Fruit fly (Drosophila melanogaster) whole organism, embryonic: ENCODE measurements around the gene CG6465.

ENCODE experiments used
- BEAF-32 ChIP-seq: fragments of 200-800 bp; sonication (Bioruptor generic); optimal IDR thresholded peaks from 3 replicates; lab custom pipeline; 2017; ENCODE audit warnings: missing biosample characterization, missing genetic modification characterization, mild to moderate bottlenecking, moderate library complexity, missing genetic modification reagents
- C15 ChIP-seq: fragments of 200-800 bp; sonication (Bioruptor generic); IDR thresholded peaks from 3 replicates; pipeline ENCODE4 v1.3.6; 2022; ENCODE audit warnings: missing biosample characterization, missing genetic modification characterization
- CG10543 ChIP-seq: fragments of 200-800 bp; sonication (Bioruptor generic); optimal IDR thresholded peaks from 3 replicates; lab custom pipeline; 2017; ENCODE audit warnings: missing biosample characterization, mild to moderate bottlenecking, missing genetic modification characterization, moderate library complexity
- CG11456 ChIP-seq: fragments of 200-800 bp; sonication (Bioruptor generic); IDR thresholded peaks from 3 replicates; pipeline ENCODE4 v1.3.6; 2022; ENCODE audit warnings: missing biosample characterization, missing genetic modification characterization
- CG11560 ChIP-seq: fragments of 200-800 bp; sonication (Bioruptor generic); IDR thresholded peaks from 3 replicates; pipeline ENCODE4 v1.3.6; 2022; ENCODE audit warnings: missing biosample characterization, missing genetic modification characterization
- CG12071 ChIP-seq: fragments of 200-800 bp; sonication (Bioruptor generic); optimal IDR thresholded peaks from 3 replicates; lab custom pipeline; 2018; ENCODE audit warnings: missing biosample characterization, mild to moderate bottlenecking, missing genetic modification characterization
- CG13775 ChIP-seq: fragments of 200-800 bp; sonication (Bioruptor generic); optimal IDR thresholded peaks from 3 replicates; lab custom pipeline; 2017; ENCODE audit warnings: missing biosample characterization, mild to moderate bottlenecking, missing genetic modification characterization
- CG14441 ChIP-seq: fragments of 200-800 bp; sonication (Bioruptor generic); IDR thresholded peaks from 2 replicates; pipeline ENCODE4 v1.3.6; 2022; ENCODE audit warnings: missing biosample characterization, missing genetic modification characterization
- CG14710 ChIP-seq: fragments of 200-800 bp; sonication (Bioruptor generic); optimal IDR thresholded peaks from 3 replicates; lab custom pipeline; 2019; ENCODE audit warnings: missing biosample characterization, mild to moderate bottlenecking, missing genetic modification characterization, moderate library complexity
- CG14965 ChIP-seq: fragments of 200-800 bp; sonication (Bioruptor generic); optimal IDR thresholded peaks from 2 replicates; lab custom pipeline; 2016; ENCODE audit warnings: missing biosample characterization, missing genetic modification characterization, borderline replicate concordance
- CG1529 ChIP-seq: fragments of 200-800 bp; sonication (Bioruptor generic); optimal IDR thresholded peaks from 3 replicates; lab custom pipeline; 2018; ENCODE audit warnings: missing biosample characterization, missing genetic modification characterization
- CG17328 ChIP-seq: fragments of 200-800 bp; sonication (Bioruptor generic); IDR thresholded peaks from 2 replicates; pipeline ENCODE4 v1.3.6; 2022; ENCODE audit warnings: missing biosample characterization, missing genetic modification characterization
- CG17568 ChIP-seq: fragments of 200-800 bp; sonication (Bioruptor generic); optimal IDR thresholded peaks from 2 replicates; lab custom pipeline; 2018; ENCODE audit warnings: missing biosample characterization, mild to moderate bottlenecking, missing genetic modification characterization, moderate library complexity
- CG17612 ChIP-seq: fragments of 200-800 bp; sonication (Bioruptor generic); IDR thresholded peaks from 2 replicates; pipeline ENCODE4 v1.3.6; 2022; ENCODE audit warnings: missing biosample characterization, missing genetic modification characterization
- CG17829 ChIP-seq: fragments of 200-800 bp; optimal IDR thresholded peaks from 2 replicates; lab custom pipeline; 2019; ENCODE audit warnings: missing biosample characterization, mild to moderate bottlenecking, missing genetic modification characterization, moderate library complexity
- CG1832 ChIP-seq: fragments of 200-800 bp; sonication (Bioruptor generic); optimal IDR thresholded peaks from 2 replicates; lab custom pipeline; 2017; ENCODE audit warnings: missing biosample characterization, mild to moderate bottlenecking, missing genetic modification characterization, inconsistent platforms
- CG18476 ChIP-seq: fragments of 200-800 bp; sonication (Bioruptor generic); optimal IDR thresholded peaks from 2 replicates; lab custom pipeline; 2016; ENCODE audit warnings: missing biosample characterization, mild to moderate bottlenecking, missing genetic modification characterization
- CG2202 ChIP-seq: fragments of 200-800 bp; sonication (Bioruptor generic); optimal IDR thresholded peaks from 2 replicates; lab custom pipeline; 2018; ENCODE audit warnings: missing biosample characterization, mild to moderate bottlenecking, missing genetic modification characterization
- CG3163 ChIP-seq: fragments of 200-800 bp; sonication (Bioruptor generic); optimal IDR thresholded peaks from 3 replicates; lab custom pipeline; 2016; ENCODE audit warnings: missing biosample characterization, missing genetic modification characterization
- CG3847 ChIP-seq: fragments of 200-800 bp; sonication (Bioruptor generic); IDR thresholded peaks from 2 replicates; pipeline ENCODE4 v1.3.6; 2022; ENCODE audit warnings: missing biosample characterization, missing genetic modification characterization
- CG4424 ChIP-seq: fragments of 200-800 bp; sonication (Bioruptor generic); optimal IDR thresholded peaks from 3 replicates; lab custom pipeline; 2016; ENCODE audit warnings: missing biosample characterization, missing genetic modification characterization
- CG4730 ChIP-seq: fragments of 200-800 bp; sonication (Bioruptor generic); IDR thresholded peaks from 2 replicates; pipeline ENCODE4 v1.3.6; 2022; ENCODE audit warnings: missing biosample characterization, missing genetic modification characterization
- CG6654 ChIP-seq: fragments of 200-800 bp; sonication (Bioruptor generic); optimal IDR thresholded peaks from 2 replicates; lab custom pipeline; 2017; ENCODE audit warnings: missing biosample characterization, mild to moderate bottlenecking, missing genetic modification characterization
- CG9215 ChIP-seq: fragments of 200-800 bp; sonication (Bioruptor generic); IDR thresholded peaks from 2 replicates; pipeline ENCODE4 v1.3.6; 2022; ENCODE audit warnings: missing biosample characterization, missing genetic modification characterization
- Dfd ChIP-seq, 2 experiments: fragments of >200 bp; optimal IDR thresholded peaks; 2 replicates each; lab custom pipeline; 2017; ENCODE audit warnings: missing biosample characterization in 2 of 2, missing genetic modification characterization in 2 of 2
- E2f1 ChIP-seq: fragments of 200-800 bp; sonication (Bioruptor generic); IDR thresholded peaks from 2 replicates; pipeline ENCODE4 v1.3.6; 2022; ENCODE audit warnings: missing biosample characterization, missing genetic modification characterization
- ERR ChIP-seq: fragments of 200-800 bp; sonication (Bioruptor generic); optimal IDR thresholded peaks from 2 replicates; lab custom pipeline; 2016; ENCODE audit warnings: missing biosample characterization, missing genetic modification characterization
- Ets97D ChIP-seq: fragments of 200-800 bp; sonication (Bioruptor generic); optimal IDR thresholded peaks from 3 replicates; lab custom pipeline; 2016; ENCODE audit warnings: missing biosample characterization, missing genetic modification characterization
- Hr51 ChIP-seq, 2 experiments: fragments of 200-800 bp; sonication (Bioruptor generic); optimal IDR thresholded peaks; 2 replicates in 1 of 2; 3 replicates in 1 of 2; lab custom pipeline; 2016 to 2018; ENCODE audit warnings: missing biosample characterization in 2 of 2, missing genetic modification characterization in 2 of 2, mild to moderate bottlenecking in 1 of 2, moderate library complexity in 1 of 2
- Hr78 ChIP-seq, 2 experiments: fragments of 200-800 bp in 1 of 2; fragments of >200 bp in 1 of 2; sonication (Bioruptor generic) in 1 of 2; optimal IDR thresholded peaks; 2 replicates each; lab custom pipeline; 2017 to 2019; ENCODE audit warnings: missing biosample characterization in 2 of 2, missing genetic modification characterization in 2 of 2, mild to moderate bottlenecking in 1 of 2, moderate library complexity in 1 of 2
- MBD-R2 ChIP-seq: fragments of 200-800 bp; sonication (Bioruptor generic); IDR thresholded peaks from 2 replicates; pipeline ENCODE4 v1.3.6; 2022; ENCODE audit warnings: missing biosample characterization, missing genetic modification characterization
- NC2α ChIP-seq: fragments of 200-800 bp; sonication (Bioruptor generic); optimal IDR thresholded peaks from 2 replicates; lab custom pipeline; 2016; ENCODE audit warnings: missing biosample characterization, missing genetic modification characterization
- Nf-YB ChIP-seq: fragments of 200-800 bp; sonication (Bioruptor generic); optimal IDR thresholded peaks from 3 replicates; lab custom pipeline; 2019; ENCODE audit warnings: missing biosample characterization, mild to moderate bottlenecking, missing genetic modification characterization, moderate library complexity
- NfI ChIP-seq: fragments of 200-800 bp; sonication (Bioruptor generic); optimal IDR thresholded peaks from 3 replicates; lab custom pipeline; 2018; ENCODE audit warnings: missing biosample characterization, mild to moderate bottlenecking, missing genetic modification characterization, moderate library complexity
- bowl ChIP-seq: fragments of 200-800 bp; sonication (Bioruptor generic); IDR thresholded peaks from 2 replicates; pipeline ENCODE4 v1.3.6; 2022; ENCODE audit warnings: missing biosample characterization, missing genetic modification characterization
- bsh ChIP-seq, 2 experiments: fragments of 200-800 bp; sonication (Bioruptor generic); optimal IDR thresholded peaks; 2 replicates each; lab custom pipeline; 2017 to 2018; ENCODE audit warnings: mild to moderate bottlenecking in 2 of 2, missing biosample characterization in 2 of 2, missing genetic modification characterization in 2 of 2, moderate library complexity in 1 of 2
- cg ChIP-seq: fragments of 200-800 bp; sonication (Bioruptor generic); optimal IDR thresholded peaks from 3 replicates; lab custom pipeline; 2019; ENCODE audit warnings: missing biosample characterization, mild to moderate bottlenecking, missing genetic modification characterization, moderate library complexity
- dmrt11E ChIP-seq: fragments of 200-800 bp; sonication (Bioruptor generic); optimal IDR thresholded peaks from 3 replicates; lab custom pipeline; 2018; ENCODE audit warnings: missing biosample characterization, mild to moderate bottlenecking, missing genetic modification characterization, moderate library complexity
- dysf ChIP-seq: fragments of 200-800 bp; sonication (Bioruptor generic); IDR thresholded peaks from 3 replicates; pipeline ENCODE4 v1.3.6; 2022; ENCODE audit warnings: missing biosample characterization, missing genetic modification characterization
- ems ChIP-seq: fragments of 200-800 bp; sonication (Bioruptor generic); optimal IDR thresholded peaks from 3 replicates; lab custom pipeline; 2016; ENCODE audit warnings: missing biosample characterization, missing genetic modification characterization
- exex ChIP-seq: fragments of 200-800 bp; sonication (Bioruptor generic); optimal IDR thresholded peaks from 4 replicates; lab custom pipeline; 2018; ENCODE audit warnings: missing biosample characterization, mild to moderate bottlenecking, missing genetic modification characterization, moderate library complexity
- gem ChIP-seq: fragments of 200-800 bp; sonication (Bioruptor generic); optimal IDR thresholded peaks from 2 replicates; lab custom pipeline; 2019; ENCODE audit warnings: missing biosample characterization, mild to moderate bottlenecking, missing genetic modification characterization, moderate library complexity
- gsb-n ChIP-seq: fragments of 200-800 bp; sonication (Bioruptor generic); optimal IDR thresholded peaks from 3 replicates; lab custom pipeline; 2018; ENCODE audit warnings: missing biosample characterization, mild to moderate bottlenecking, missing genetic modification characterization
- lmd ChIP-seq: fragments of 200-800 bp; sonication (Bioruptor generic); IDR thresholded peaks from 2 replicates; pipeline ENCODE4 v1.3.6; 2022; ENCODE audit warnings: missing biosample characterization, missing genetic modification characterization
- peb ChIP-seq: fragments of 200-800 bp; sonication (Bioruptor generic); IDR thresholded peaks from 2 replicates; pipeline ENCODE4 v1.3.6; 2022; ENCODE audit warnings: missing biosample characterization, missing genetic modification characterization
- pfk ChIP-seq: fragments of 200-800 bp; sonication (Bioruptor generic); optimal IDR thresholded peaks from 2 replicates; lab custom pipeline; 2018; ENCODE audit warnings: missing biosample characterization, mild to moderate bottlenecking, missing genetic modification characterization, moderate library complexity
- phol ChIP-seq: fragments of 200-800 bp; sonication (Bioruptor generic); optimal IDR thresholded peaks from 3 replicates; lab custom pipeline; 2018; ENCODE audit warnings: missing biosample characterization, mild to moderate bottlenecking, missing genetic modification characterization, moderate library complexity
- run ChIP-seq: fragments of 200-800 bp; sonication (Bioruptor generic); optimal IDR thresholded peaks from 3 replicates; lab custom pipeline; 2018; ENCODE audit warnings: missing biosample characterization, mild to moderate bottlenecking, missing genetic modification characterization
- ssp ChIP-seq: fragments of 200-800 bp; sonication (Bioruptor generic); IDR thresholded peaks from 2 replicates; pipeline ENCODE4 v1.3.6; 2022; ENCODE audit warnings: missing biosample characterization, missing genetic modification characterization
- toy ChIP-seq: fragments of 200-800 bp; sonication (Bioruptor generic); IDR thresholded peaks from 2 replicates; pipeline ENCODE4 v1.3.6; 2022; ENCODE audit warnings: missing biosample characterization, missing genetic modification characterization
- vnd ChIP-seq: fragments of 200-800 bp; sonication (Bioruptor generic); IDR thresholded peaks from 3 replicates; pipeline ENCODE4 v1.3.6; 2022; ENCODE audit warnings: missing biosample characterization, missing genetic modification characterization; ENCODE audit not compliant: partially characterized antibody

CG6465 gene

DNA sequence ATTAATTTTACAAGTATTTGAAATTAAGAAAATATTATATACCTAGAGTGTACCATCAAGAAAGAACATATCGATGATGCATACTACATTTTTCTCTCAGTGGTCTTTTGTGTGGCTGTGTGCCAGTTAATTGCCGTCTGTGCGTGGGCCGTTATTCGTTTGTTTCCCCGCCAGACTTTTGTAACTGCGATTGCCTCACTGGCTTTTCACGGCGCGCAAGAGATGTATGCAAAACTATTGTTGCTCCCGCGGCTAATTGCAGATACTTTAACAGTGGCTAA is 4.6 kb upstream of the CG6465 start (continued):
- TF ChIP-seq ssp (GFP tag; lab: Robert Waterston, UW) (peak; percentile 25; the same call in 1 of the 2 replicates), bowl (GFP tag; lab: Robert Waterston, UW) (peak; percentile 46; the same call in 1 of the 2 replicates), CG17328 (GFP tag; lab: Robert Waterston, UW) (peak; percentile 63; the same call in 1 of the 2 replicates), CG13775 (GFP tag; lab: Kevin White, UChicago) (no peak), ERR (GFP tag; lab: Kevin White, UChicago) (no peak), CG3847 (GFP tag; lab: Robert Waterston, UW) (peak; percentile 39), CG12071 (GFP tag; lab: Kevin White, UChicago) (peak; percentile 22), CG9215 (GFP tag; lab: Robert Waterston, UW) (peak; percentile 4; the same call in 1 of the 2 replicates), peb (peak; percentile 41; the same call in 1 of the 2 replicates), lmd (peak; percentile 52), vnd (GFP tag; lab: Robert Waterston, UW) (no peak), phol (peak; percentile 49), pfk (GFP tag; lab: Kevin White, UChicago) (no peak), CG11456 (GFP tag; lab: Robert Waterston, UW) (peak; percentile 75; the same call in 2 of the 3 replicates), CG14710 (no peak), CG17829 (tag; lab: Kevin White, UChicago) (peak; percentile 15), CG14441 (GFP tag; lab: Robert Waterston, UW) (peak; percentile 74), Hr51 (GFP tag; optimal IDR thresholded peaks at IDR 0.05; lab: Kevin White, UChicago) (peak in 1 of 2 experiments; percentile 49), CG11560 (tag; lab: Robert Waterston, UW) (0 out of 3 replicates have a peak, but pooled peaks have one; percentile 5), bsh (GFP tag; optimal IDR thresholded peaks at IDR 0.05; lab: Kevin White, UChicago) (peak in 1 of 2 experiments; percentile 50), CG6654 (GFP tag; lab: Kevin White, UChicago) (peak; percentile 13), dysf (GFP tag; lab: Robert Waterston, UW) (peak; percentile 71), C15 (GFP tag; lab: Robert Waterston, UW) (no peak), Dfd (GFP tag; optimal IDR thresholded peaks at IDR 0.05; lab: Kevin White, UChicago) (no peak), NC2α (GFP tag; lab: Kevin White, UChicago) (no peak), MBD-R2 (GFP tag; lab: Robert Waterston, UW) (no peak), gem (tag; lab: Kevin White, UChicago) (peak; percentile 39), CG18476 (GFP tag; lab: Kevin White, UChicago) (no peak), dmrt11E (peak; percentile 40), Hr78 (GFP tag; optimal IDR thresholded peaks at IDR 0.05; lab: Kevin White, UChicago) (no peak), CG4424 (GFP tag; lab: Kevin White, UChicago) (peak; percentile 25), E2f1 (GFP tag; lab: Robert Waterston, UW) (peak; percentile 66), CG14965 (no peak), gsb-n (tag; lab: Kevin White, UChicago) (no peak), CG2202 (tag; lab: Kevin White, UChicago) (peak; percentile 22), CG17568 (GFP tag; lab: Kevin White, UChicago) (no peak), run (no peak), BEAF-32 (GFP tag; lab: Kevin White, UChicago) (no peak), Nf-YB (GFP tag; lab: Kevin White, UChicago) (no peak), CG1832 (GFP tag; lab: Kevin White, UChicago) (no peak), NfI (GFP tag; lab: Kevin White, UChicago) (peak; percentile 25), ems (GFP tag; lab: Kevin White, UChicago) (no peak), CG4730 (GFP tag; lab: Robert Waterston, UW) (peak; percentile 50), Ets97D (no peak), cg (GFP tag; lab: Kevin White, UChicago) (no peak), exex (tag; lab: Kevin White, UChicago) (no peak), CG17612 (0 out of 2 replicates have a peak, but pooled peaks have one; percentile 10), CG10543 (GFP tag; lab: Kevin White, UChicago) (no peak), toy (0 out of 2 replicates have a peak, but pooled peaks have one; percentile 42), CG3163 (GFP tag; lab: Kevin White, UChicago) (no peak), CG1529 (GFP tag; lab: Kevin White, UChicago) (no peak)
